Worm (Caenorhabditis elegans) whole organism, L4 larva: ENCODE measurements around the gene btb-16.

Experiments
- F10B5.3 ChIP-seq: sonication (generic microtip); optimal IDR thresholded peaks from 2 replicates; lab custom pipeline; 2016; ENCODE audit warnings: mild to moderate bottlenecking, missing genetic modification characterization, missing compliant biosample characterization
- F37D6.2 ChIP-seq: sonication (generic microtip); optimal IDR thresholded peaks from 2 replicates; lab custom pipeline; 2016; ENCODE audit warnings: mild to moderate bottlenecking, missing genetic modification characterization, missing compliant biosample characterization
- F49E8.2 ChIP-seq: sonication (generic microtip); optimal IDR thresholded peaks from 2 replicates; lab custom pipeline; 2016; ENCODE audit warnings: missing compliant biosample characterization, mild to moderate bottlenecking, missing genetic modification characterization, borderline replicate concordance
- T20F7.1 ChIP-seq: fragments of 200-800 bp; sonication (Bioruptor generic); optimal IDR thresholded peaks from 2 replicates; lab custom pipeline; 2018; ENCODE audit warnings: mild to moderate bottlenecking, missing genetic modification characterization, missing compliant biosample characterization
- Y105C5A.15 ChIP-seq: fragments of 200-800 bp; sonication (Bioruptor generic); IDR thresholded peaks from 2 replicates; pipeline ENCODE4 v1.3.6; 2022; ENCODE audit warnings: missing genetic modification characterization, missing compliant biosample characterization
- Y48G9A.11 ChIP-seq: fragments of 200-800 bp; sonication (Bioruptor generic); IDR thresholded peaks from 2 replicates; pipeline ENCODE4 v1.3.6; 2022; ENCODE audit warnings: missing genetic modification reagents, missing genetic modification characterization, missing compliant biosample characterization
- Y5F2A.4 ChIP-seq: fragments of 200-800 bp; sonication (Bioruptor generic); optimal IDR thresholded peaks from 2 replicates; lab custom pipeline; 2018; ENCODE audit warnings: mild to moderate bottlenecking, missing genetic modification characterization, missing compliant biosample characterization
- Y75B8A.6 ChIP-seq: fragments of 200-800 bp; sonication (Bioruptor generic); IDR thresholded peaks from 2 replicates; pipeline ENCODE4 v1.3.6; 2022; ENCODE audit warnings: missing genetic modification reagents, missing genetic modification characterization, missing compliant biosample characterization
- ceh-20 ChIP-seq: fragments of 200-800 bp; sonication (Bioruptor generic); IDR thresholded peaks from 2 replicates; pipeline ENCODE4 v1.3.6; 2022; ENCODE audit warnings: missing genetic modification reagents, missing genetic modification characterization, missing compliant biosample characterization
- ceh-28 ChIP-seq: fragments of 150-350 bp; optimal IDR thresholded peaks from 2 replicates; lab custom pipeline; 2014; ENCODE audit warnings: missing biosample characterization, missing genetic modification reagents, missing genetic modification characterization
- ceh-32 ChIP-seq: sonication (generic microtip); optimal IDR thresholded peaks from 2 replicates; lab custom pipeline; 2016; ENCODE audit warnings: mild to moderate bottlenecking, missing genetic modification characterization, missing compliant biosample characterization; ENCODE audit not compliant: poor library complexity
- ceh-62 ChIP-seq: sonication (generic microtip); optimal IDR thresholded peaks from 2 replicates; lab custom pipeline; 2017; ENCODE audit warnings: missing biosample characterization, missing genetic modification characterization
- ceh-82 ChIP-seq: sonication (generic microtip); optimal IDR thresholded peaks from 2 replicates; lab custom pipeline; 2017; ENCODE audit warnings: missing biosample characterization, missing genetic modification characterization
- ces-1 ChIP-seq: fragments of 150-350 bp; sonication (generic microtip); optimal IDR thresholded peaks from 4 replicates; lab custom pipeline; 2014; ENCODE audit warnings: missing biosample characterization, missing genetic modification reagents, missing genetic modification characterization
- cey-2 ChIP-seq: sonication (generic microtip); optimal IDR thresholded peaks from 3 replicates; lab custom pipeline; 2017; ENCODE audit warnings: missing genetic modification characterization, mild to moderate bottlenecking, missing compliant biosample characterization, antibody characterized with exemption, borderline replicate concordance; ENCODE audit not compliant: insufficient read depth
- daf-16 ChIP-seq, 3 experiments: sonication (generic microtip); optimal IDR thresholded peaks; 2 replicates each; lab custom pipeline; 2016 to 2017; ENCODE audit warnings: missing genetic modification characterization in 3 of 3, missing genetic modification reagents in 3 of 3, mild to moderate bottlenecking in 2 of 3, missing compliant biosample characterization in 2 of 3, missing biosample characterization in 1 of 3, moderate library complexity in 1 of 3
- daf-19 ChIP-seq: fragments of 200-800 bp; sonication (Bioruptor generic); conservative IDR thresholded peaks from 2 replicates; pipeline ENCODE4 v1.3.6; 2022; ENCODE audit warnings: missing genetic modification characterization, missing compliant biosample characterization
- dmd-6 ChIP-seq: fragments of 200-800 bp; sonication (Bioruptor generic); IDR thresholded peaks from 2 replicates; pipeline ENCODE4 v1.3.6; 2022; ENCODE audit warnings: missing genetic modification reagents, missing genetic modification characterization, missing compliant biosample characterization
- dve-1 ChIP-seq: sonication (generic microtip); optimal IDR thresholded peaks from 2 replicates; lab custom pipeline; 2017; ENCODE audit warnings: antibody characterized with exemption, mild to moderate bottlenecking, missing genetic modification characterization, missing compliant biosample characterization; ENCODE audit not compliant: insufficient read depth
- egl-27 ChIP-seq: sonication (generic microtip); optimal IDR thresholded peaks from 3 replicates; lab custom pipeline; 2017; ENCODE audit warnings: missing biosample characterization, missing genetic modification reagents, missing genetic modification characterization
- hlh-11 ChIP-seq: fragments of 200-800 bp; sonication (Bioruptor generic); optimal IDR thresholded peaks from 2 replicates; lab custom pipeline; 2018; ENCODE audit warnings: mild to moderate bottlenecking, missing genetic modification characterization, missing compliant biosample characterization
- hlh-30 ChIP-seq: sonication (generic microtip); optimal IDR thresholded peaks from 2 replicates; lab custom pipeline; 2017; ENCODE audit warnings: antibody characterized with exemption, mild to moderate bottlenecking, missing genetic modification characterization, missing compliant biosample characterization; ENCODE audit not compliant: insufficient read depth
- lin-15B ChIP-seq: fragments of 150-350 bp; sonication (generic microtip); optimal IDR thresholded peaks from 3 replicates; lab custom pipeline; 2014; ENCODE audit warnings: missing biosample characterization, missing genetic modification characterization
- lin-29 ChIP-seq: fragments of 200-800 bp; sonication (Bioruptor generic); IDR thresholded peaks from 2 replicates; pipeline ENCODE4 v1.3.6; 2022; ENCODE audit warnings: missing genetic modification reagents, missing genetic modification characterization, missing compliant biosample characterization
- lin-39 ChIP-seq: fragments of 150-350 bp; optimal IDR thresholded peaks from 2 replicates; lab custom pipeline; 2014; ENCODE audit warnings: missing biosample characterization, missing genetic modification reagents, missing genetic modification characterization
- lir-3 ChIP-seq: sonication (generic microtip); optimal IDR thresholded peaks from 2 replicates; lab custom pipeline; 2016; ENCODE audit warnings: mild to moderate bottlenecking, missing genetic modification characterization, missing compliant biosample characterization
- madf-9 ChIP-seq: fragments of 200-800 bp; sonication (Bioruptor generic); conservative IDR thresholded peaks from 2 replicates; pipeline ENCODE4 v1.3.6; 2022; ENCODE audit warnings: missing genetic modification reagents, missing genetic modification characterization, missing compliant biosample characterization
- mxl-2 ChIP-seq: fragments of 200-800 bp; sonication (Bioruptor generic); conservative IDR thresholded peaks from 2 replicates; pipeline ENCODE4 v1.3.6; 2022; ENCODE audit warnings: missing genetic modification reagents, missing genetic modification characterization, missing compliant biosample characterization
- nhr-102 ChIP-seq: sonication (generic microtip); optimal IDR thresholded peaks from 2 replicates; lab custom pipeline; 2016; ENCODE audit warnings: mild to moderate bottlenecking, missing genetic modification characterization, moderate library complexity, missing compliant biosample characterization
- nhr-11 ChIP-seq: fragments of 150-350 bp; optimal IDR thresholded peaks from 2 replicates; lab custom pipeline; 2014; ENCODE audit warnings: missing biosample characterization, missing genetic modification characterization
- nhr-25 ChIP-seq: sonication (generic microtip); optimal IDR thresholded peaks from 2 replicates; lab custom pipeline; 2017; ENCODE audit warnings: missing genetic modification characterization, mild to moderate bottlenecking, missing compliant biosample characterization, antibody characterized with exemption, moderate library complexity, borderline replicate concordance; ENCODE audit not compliant: insufficient read depth
- nhr-28 ChIP-seq: fragments of 150-350 bp; optimal IDR thresholded peaks from 2 replicates; lab custom pipeline; 2014; ENCODE audit warnings: missing biosample characterization, missing genetic modification characterization
- nhr-76 ChIP-seq: fragments of 150-350 bp; optimal IDR thresholded peaks from 2 replicates; lab custom pipeline; 2014; ENCODE audit warnings: missing biosample characterization, missing genetic modification characterization
- php-3 ChIP-seq: fragments of 200-800 bp; sonication (Bioruptor generic); IDR thresholded peaks from 2 replicates; pipeline ENCODE4 v1.3.6; 2022; ENCODE audit warnings: missing genetic modification reagents, missing genetic modification characterization, missing compliant biosample characterization
- pqm-1 ChIP-seq: sonication (generic microtip); optimal IDR thresholded peaks from 2 replicates; lab custom pipeline; 2017; ENCODE audit warnings: missing biosample characterization, missing genetic modification characterization
- saeg-2 ChIP-seq: fragments of 200-800 bp; sonication (Bioruptor generic); IDR thresholded peaks from 2 replicates; pipeline ENCODE4 v1.3.6; 2022; ENCODE audit warnings: missing genetic modification reagents, missing genetic modification characterization, missing compliant biosample characterization
- set-16 ChIP-seq: fragments of 200-800 bp; sonication (Bioruptor generic); IDR thresholded peaks from 2 replicates; pipeline ENCODE4 v1.3.6; 2022; ENCODE audit warnings: missing genetic modification reagents, missing genetic modification characterization, missing compliant biosample characterization
- skn-1 ChIP-seq: fragments of 150-350 bp; optimal IDR thresholded peaks from 2 replicates; lab custom pipeline; 2014; ENCODE audit warnings: missing biosample characterization, missing genetic modification characterization
- snpc-1.2 ChIP-seq: fragments of 200-800 bp; sonication (Bioruptor generic); IDR thresholded peaks from 2 replicates; pipeline ENCODE4 v1.3.6; 2022; ENCODE audit warnings: missing genetic modification reagents, missing genetic modification characterization, missing compliant biosample characterization
- spr-1 ChIP-seq: sonication (generic microtip); optimal IDR thresholded peaks from 2 replicates; lab custom pipeline; 2016; ENCODE audit warnings: mild to moderate bottlenecking, missing genetic modification characterization, missing compliant biosample characterization
- tra-1 ChIP-seq: fragments of 200-800 bp; sonication (Bioruptor generic); IDR thresholded peaks from 2 replicates; pipeline ENCODE4 v1.3.6; 2022; ENCODE audit warnings: missing genetic modification reagents, missing genetic modification characterization, missing compliant biosample characterization
- unc-130 ChIP-seq: sonication (generic microtip); optimal IDR thresholded peaks from 2 replicates; lab custom pipeline; 2016; ENCODE audit warnings: missing genetic modification reagents, missing genetic modification characterization, missing compliant biosample characterization
- zag-1 ChIP-seq: fragments of 150-350 bp; optimal IDR thresholded peaks from 2 replicates; lab custom pipeline; 2014; ENCODE audit warnings: missing biosample characterization, missing genetic modification characterization
- zfp-2 ChIP-seq: sonication (generic microtip); optimal IDR thresholded peaks from 2 replicates; lab custom pipeline; 2016; ENCODE audit warnings: mild to moderate bottlenecking, missing genetic modification characterization, missing compliant biosample characterization

Gene btb-16

ce11 chrII:3296644-3297043 is at the start of gene btb-16:
Gene btb-16 (plus strand): TSS chrII:3296883.
- no peak for TF ChIP-seq ceh-28
- TF ChIP-seq nhr-28 (tag; lab: Kevin White, UChicago) = peak; percentile 36
- no peak for TF ChIP-seq zag-1
- no peak for TF ChIP-seq nhr-25 (tag; lab: Kevin White, UChicago)
- TF ChIP-seq dve-1 (tag; lab: Kevin White, UChicago) = peak; percentile 40
- no peak for TF ChIP-seq lin-15B (tag; lab: Kevin White, UChicago)
- peak; percentile 26 for TF ChIP-seq hlh-30 (tag; lab: Kevin White, UChicago)
- peak; percentile 9 for TF ChIP-seq hlh-11 (tag; lab: Kevin White, UChicago)
- TF ChIP-seq dmd-6 = 0 out of 2 replicates have a peak, but pooled peaks have one; percentile 13
- TF ChIP-seq daf-19 = no peak
- no peak for TF ChIP-seq daf-16 (GFP tag; optimal IDR thresholded peaks at IDR 0.05; lab: Kevin White, UChicago)
- TF ChIP-seq daf-16 (tag; optimal IDR thresholded peaks at IDR 0.05; lab: Kevin White, UChicago) = peak; percentile 91
- TF ChIP-seq Y105C5A.15 = no peak
- peak; percentile 1 for TF ChIP-seq pqm-1 (tag; lab: Kevin White, UChicago)

ce11 chrII:3247556-3247955 is 49.1 kb upstream of the btb-16 start:
- TF ChIP-seq saeg-2 (GFP tag; lab: Robert Waterston, UW) (no peak), set-16 (GFP tag; lab: Robert Waterston, UW) (peak; percentile 58; the same call in 1 of the 2 replicates)

DNA sequence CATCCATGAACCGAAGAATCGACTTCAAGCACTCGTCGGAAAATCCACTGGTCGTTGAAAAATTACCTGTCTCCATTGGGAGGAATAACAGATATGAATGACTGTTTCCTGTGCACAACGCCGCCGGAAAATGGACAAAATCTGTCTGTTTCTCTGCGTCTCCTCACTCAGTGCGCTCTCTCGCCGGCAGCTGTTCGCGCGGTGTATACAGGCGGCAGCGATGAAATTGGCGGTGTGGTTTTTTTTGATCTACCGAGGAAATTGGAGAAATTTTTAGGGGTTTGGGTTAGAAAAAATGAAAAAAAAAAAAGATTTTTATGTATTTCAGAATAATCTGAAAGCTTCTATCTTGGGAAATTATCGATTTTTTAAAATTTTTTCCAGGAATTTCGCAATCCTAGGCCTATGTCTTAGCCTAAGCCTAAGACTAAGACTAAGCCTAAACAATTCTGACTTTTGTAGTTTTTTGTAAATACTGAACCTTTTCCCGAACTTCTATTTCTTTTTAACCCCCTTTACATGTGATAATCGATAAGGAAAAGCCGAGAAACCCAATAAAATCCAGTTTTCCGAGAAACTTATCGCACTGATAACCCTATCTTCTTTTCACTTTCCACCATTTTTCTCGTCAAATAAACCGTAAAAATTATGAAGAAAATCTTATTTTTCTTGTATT is 48.5 kb upstream of the btb-16 start, which contains the start of the genes fbxc-50 and C17F4.2:
Gene fbxc-50 (minus strand): TSS at position 81 of the 676 bp plus-strand sequence.
Gene C17F4.2 (plus strand): TSS at position 626 of the 676 bp plus-strand sequence.
- TF ChIP-seq T20F7.1 = no peak
- TF ChIP-seq F37D6.2 = no peak
- TF ChIP-seq snpc-1.2 (GFP tag; lab: Robert Waterston, UW) = no peak
- no peak for TF ChIP-seq ceh-32 (tag; lab: Kevin White, UChicago)
- no peak for TF ChIP-seq nhr-11
- no peak for TF ChIP-seq unc-130 (GFP tag; lab: Kevin White, UChicago)
- TF ChIP-seq Y48G9A.11 (GFP tag; lab: Robert Waterston, UW) = no peak
- no peak for TF ChIP-seq ceh-28
- no peak for TF ChIP-seq ceh-20
- no peak for TF ChIP-seq ceh-82 (tag; lab: Kevin White, UChicago)
- no peak for TF ChIP-seq egl-27 (tag; lab: Kevin White, UChicago)
- no peak for TF ChIP-seq Y5F2A.4 (GFP tag; lab: Kevin White, UChicago)
- TF ChIP-seq zfp-2 (tag; lab: Kevin White, UChicago) = no peak
- TF ChIP-seq dve-1 (tag; lab: Kevin White, UChicago) = no peak
- TF ChIP-seq cey-2 (tag; lab: Kevin White, UChicago) = no peak
- TF ChIP-seq madf-9 (GFP tag; lab: Robert Waterston, UW) = no peak

DNA sequence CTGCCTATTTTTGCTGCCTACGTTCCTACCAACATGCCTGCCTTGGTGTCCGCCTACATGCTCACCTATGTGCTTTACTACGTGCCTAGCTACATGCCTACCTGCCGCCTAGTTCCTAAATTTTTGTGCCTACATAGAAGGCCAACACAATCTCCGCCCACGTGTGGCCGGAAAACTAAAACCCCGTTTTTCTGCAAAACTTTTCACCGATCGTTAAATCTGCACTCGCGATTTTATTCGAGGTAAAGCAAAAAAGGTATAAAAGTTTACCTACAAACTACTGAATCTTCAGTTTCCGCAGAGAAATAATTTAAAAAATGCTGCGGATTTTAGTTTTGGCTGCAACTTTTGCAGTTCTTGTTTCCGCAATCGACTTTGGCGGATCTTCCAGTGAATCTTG is 47.3 kb upstream of the btb-16 start, which contains the start of gene clec-124:
Gene clec-124 (plus strand): TSS at position 301 of the 400 bp plus-strand sequence.
- no peak for TF ChIP-seq nhr-102 (tag; lab: Kevin White, UChicago)
- no peak for TF ChIP-seq lin-29
- TF ChIP-seq spr-1 (tag; lab: Kevin White, UChicago) = no peak
- TF ChIP-seq mxl-2 (GFP tag; lab: Robert Waterston, UW) = no peak
- no peak for TF ChIP-seq ceh-82 (tag; lab: Kevin White, UChicago)
- TF ChIP-seq nhr-76 (tag; lab: Kevin White, UChicago) = no peak
- TF ChIP-seq dmd-6 = no peak
- no peak for TF ChIP-seq Y75B8A.6 (GFP tag; lab: Robert Waterston, UW)
- TF ChIP-seq Y5F2A.4 (GFP tag; lab: Kevin White, UChicago) = no peak
- no peak for TF ChIP-seq ceh-62 (tag; lab: Kevin White, UChicago)
- TF ChIP-seq skn-1 (tag; lab: Kevin White, UChicago) = no peak
- TF ChIP-seq ces-1 (GFP tag; lab: Kevin White, UChicago) = no peak
- TF ChIP-seq F10B5.3 (tag; lab: Kevin White, UChicago) = no peak
- TF ChIP-seq lin-39 (tag; lab: Kevin White, UChicago) = no peak
- no peak for TF ChIP-seq daf-16 (GFP tag; optimal IDR thresholded peaks at IDR 0.05; lab: Kevin White, UChicago)
- no peak for TF ChIP-seq daf-16 (tag; optimal IDR thresholded peaks at IDR 0.05; lab: Kevin White, UChicago)
- no peak for TF ChIP-seq F49E8.2 (tag; lab: Kevin White, UChicago)
- no peak for TF ChIP-seq php-3 (GFP tag; lab: Robert Waterston, UW)
- TF ChIP-seq tra-1 (GFP tag; lab: Robert Waterston, UW) = no peak
- TF ChIP-seq lir-3 = no peak
